Worm (Caenorhabditis elegans): Measurements from ENCODE around the gene T05B9.2.

T05B9.2 gene

DNA sequence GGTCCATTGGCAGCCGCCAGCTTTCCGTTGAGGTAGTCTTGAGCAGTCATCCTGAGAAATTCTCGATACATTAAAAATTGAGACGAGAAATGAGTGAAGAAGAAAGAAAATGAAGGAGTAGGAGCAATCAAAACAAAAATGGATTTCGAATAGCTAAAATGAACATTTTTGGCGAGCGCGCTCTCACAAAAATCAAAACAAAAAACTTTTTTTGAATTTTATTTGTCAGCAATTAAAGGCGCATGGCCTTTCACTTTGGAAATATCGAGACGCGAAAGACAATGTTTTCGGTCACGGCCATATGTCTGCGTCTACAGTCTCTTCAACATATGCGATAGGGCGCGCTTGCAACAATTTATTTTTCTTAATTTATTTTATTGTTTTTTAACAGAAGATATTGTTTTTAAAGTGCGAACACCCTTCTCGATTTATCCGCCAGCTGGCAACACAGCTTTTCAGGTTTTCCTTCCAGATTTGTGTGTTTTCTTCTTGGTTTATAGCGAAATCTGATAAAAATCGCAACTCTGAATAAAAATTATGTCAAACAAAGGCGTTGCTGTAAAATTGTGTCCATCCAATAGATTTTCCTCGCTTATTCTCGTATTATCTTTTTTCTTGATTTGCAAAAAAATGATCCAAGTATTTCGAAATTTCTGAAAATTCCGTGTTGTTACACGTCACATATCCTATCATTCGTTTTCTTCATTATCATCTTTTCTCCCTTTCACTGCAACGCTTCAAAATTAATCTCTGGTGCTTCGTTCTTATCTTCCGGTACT lies 16.6 kb upstream of the T05B9.2 start, which contains the start of the genes rpn-9 and T06D8.9 (continued):
- TF ChIP-seq ceh-27 (GFP tag; optimal IDR thresholded peaks at IDR 0.05): peak; percentile 54
- TF ChIP-seq somi-1 (GFP tag; optimal IDR thresholded peaks at IDR 0.05): no peak
- TF ChIP-seq ceh-58 (GFP tag; IDR thresholded peaks at IDR 0.05): no peak
- TF ChIP-seq tbp1 (GFP tag; optimal IDR thresholded peaks at IDR 0.05): peak; percentile 67
- 0 out of 2 replicates have a peak, but pooled peaks have one; percentile 15 for TF ChIP-seq madf-3 (GFP tag; IDR thresholded peaks at IDR 0.05)
- peak; percentile 76 for TF ChIP-seq rcor-1 (GFP tag; IDR thresholded peaks at IDR 0.05)
- no peak for TF ChIP-seq aptf-3 (GFP tag; IDR thresholded peaks at IDR 0.05)
- TF ChIP-seq bed-2 (GFP tag; IDR thresholded peaks at IDR 0.05): no peak
- TF ChIP-seq dox-1 (GFP tag; IDR thresholded peaks at IDR 0.05): peak; percentile 88
- no peak for TF ChIP-seq ztf-22 (GFP tag; optimal IDR thresholded peaks at IDR 0.05)
- no peak for TF ChIP-seq F57A8.1 (GFP tag; optimal IDR thresholded peaks at IDR 0.05)
- no peak for TF ChIP-seq bed-1 (GFP tag; IDR thresholded peaks at IDR 0.05)
- no peak for TF ChIP-seq sptf-2 (GFP tag; optimal IDR thresholded peaks at IDR 0.05)
- TF ChIP-seq zfh-2 (GFP tag; conservative IDR thresholded peaks at IDR 0.05): no peak
- TF ChIP-seq nhr-90 (tag; optimal IDR thresholded peaks at IDR 0.05): no peak
- no peak for TF ChIP-seq lin-26 (GFP tag; IDR thresholded peaks at IDR 0.05)
- peak; percentile 90 for TF ChIP-seq F23B12.7 (tag; optimal IDR thresholded peaks at IDR 0.05; ENCODE audit: insufficient read depth)
- TF ChIP-seq lin-35 (GFP tag; optimal IDR thresholded peaks at IDR 0.05): peak in 2 of 3 experiments; percentile 15 to 71
- no peak for TF ChIP-seq egrh-3 (GFP tag; IDR thresholded peaks at IDR 0.05)
- no peak for TF ChIP-seq ztf-3 (GFP tag; optimal IDR thresholded peaks at IDR 0.05)
- no peak for TF ChIP-seq zim-3 (tag; optimal IDR thresholded peaks at IDR 0.05)
- no peak for TF ChIP-seq F52B5.7 (tag; optimal IDR thresholded peaks at IDR 0.05)
- peak; percentile 18 for TF ChIP-seq madf-10 (tag; optimal IDR thresholded peaks at IDR 0.05)
- no peak for TF ChIP-seq repo-1 (tag; optimal IDR thresholded peaks at IDR 0.05)
- TF ChIP-seq ceh-91 (GFP tag; IDR thresholded peaks at IDR 0.05): peak; percentile 86
- no peak for TF ChIP-seq pha-4 (tag; optimal IDR thresholded peaks at IDR 0.05)
- peak; percentile 17 for TF ChIP-seq snpc-4 (GFP tag; optimal IDR thresholded peaks at IDR 0.05)
- peak; percentile 70 to 80 (median 76) for TF ChIP-seq snpc-4 (tag; optimal IDR thresholded peaks at IDR 0.05)
- peak; percentile 64 for TF ChIP-seq nhr-80 (tag; optimal IDR thresholded peaks at IDR 0.05)
- TF ChIP-seq let-526 (GFP tag; IDR thresholded peaks at IDR 0.05): 0 out of 2 replicates have a peak, but pooled peaks have one; percentile 20
- TF ChIP-seq sea-2 (GFP tag; IDR thresholded peaks at IDR 0.05): no peak
- TF ChIP-seq nhr-27 (tag; optimal IDR thresholded peaks at IDR 0.05): no peak
- peak; percentile 90 for TF ChIP-seq madf-6 (GFP tag; IDR thresholded peaks at IDR 0.05)
- peak; percentile 29; the same call in 1 of the 2 replicates for TF ChIP-seq attf-6 (GFP tag; IDR thresholded peaks at IDR 0.05)
- TF ChIP-seq efl-1 (GFP tag; optimal IDR thresholded peaks at IDR 0.05): peak; percentile 79
- TF ChIP-seq rpc-1 (optimal IDR thresholded peaks at IDR 0.05): no peak
- TF ChIP-seq rpc-1 (tag; optimal IDR thresholded peaks at IDR 0.05): no peak
- TF ChIP-seq ztf-25 (GFP tag; IDR thresholded peaks at IDR 0.05): no peak
- peak; percentile 81 for TF ChIP-seq pbrm-1 (GFP tag; IDR thresholded peaks at IDR 0.05)
- no peak for TF ChIP-seq ceh-79 (tag; optimal IDR thresholded peaks at IDR 0.05)
- TF ChIP-seq K11D2.4 (GFP tag; IDR thresholded peaks at IDR 0.05): no peak
- peak; percentile 96 for TF ChIP-seq attf-5 (GFP tag; optimal IDR thresholded peaks at IDR 0.05)
- TF ChIP-seq B0035.1 (tag; optimal IDR thresholded peaks at IDR 0.05): no peak
- no peak for TF ChIP-seq lag-1 (GFP tag; IDR thresholded peaks at IDR 0.05)
- TF ChIP-seq cebp-1 (GFP tag; IDR thresholded peaks at IDR 0.05): no peak; the same call in 1 of the 2 replicates
- TF ChIP-seq cebp-1 (tag; optimal IDR thresholded peaks at IDR 0.05): peak; percentile 64
- peak; percentile 89 for TF ChIP-seq D2030.7 (GFP tag; IDR thresholded peaks at IDR 0.05)
- peak; percentile 82 for TF ChIP-seq snpc-1.3 (tag; optimal IDR thresholded peaks at IDR 0.05; ENCODE audit: insufficient read depth)
